Worm (Caenorhabditis elegans) whole organism, midembryonic: Measurements from ENCODE around the gene air-1.

Experiments
- T22C8.4 ChIP-seq: fragments of 200-800 bp; sonication (Bioruptor generic); IDR thresholded peaks from 2 replicates; pipeline ENCODE4 v1.3.6; 2022; ENCODE audit warnings: missing genetic modification characterization, missing compliant biosample characterization
- cog-1 ChIP-seq: sonication (generic microtip); optimal IDR thresholded peaks from 2 replicates; lab custom pipeline; 2016; ENCODE audit warnings: missing genetic modification characterization, missing compliant biosample characterization
- flt-1 ChIP-seq: fragments of 200-800 bp; sonication (Bioruptor generic); IDR thresholded peaks from 2 replicates; pipeline ENCODE4 v1.3.6; 2022; ENCODE audit warnings: missing genetic modification characterization, missing compliant biosample characterization
- klf-2 ChIP-seq: fragments of 200-800 bp; sonication (Bioruptor generic); conservative IDR thresholded peaks from 2 replicates; pipeline ENCODE4 v1.3.6; 2022; ENCODE audit warnings: missing genetic modification reagents, missing genetic modification characterization, missing compliant biosample characterization
- med-1 ChIP-seq: sonication (generic microtip); optimal IDR thresholded peaks from 2 replicates; lab custom pipeline; 2017; ENCODE audit warnings: missing genetic modification characterization, mild to moderate bottlenecking, missing compliant biosample characterization, antibody characterized with exemption, missing genetic modification reagents; ENCODE audit not compliant: insufficient read depth
- ref-1 ChIP-seq: fragments of 200-800 bp; sonication (Bioruptor generic); conservative IDR thresholded peaks from 2 replicates; pipeline ENCODE4 v1.3.6; 2022; ENCODE audit warnings: missing genetic modification reagents, missing genetic modification characterization, missing compliant biosample characterization
- tab-1 ChIP-seq: fragments of 200-800 bp; sonication (Bioruptor generic); IDR thresholded peaks from 2 replicates; pipeline ENCODE4 v1.3.6; 2022; ENCODE audit warnings: missing genetic modification characterization, missing compliant biosample characterization
- ztf-23 ChIP-seq: fragments of 200-800 bp; sonication (Bioruptor generic); IDR thresholded peaks from 2 replicates; pipeline ENCODE4 v1.3.6; 2022; ENCODE audit warnings: missing genetic modification reagents, missing genetic modification characterization, missing compliant biosample characterization
- ztf-29 ChIP-seq: fragments of 200-800 bp; sonication (Bioruptor generic); IDR thresholded peaks from 2 replicates; pipeline ENCODE4 v1.3.6; 2022; ENCODE audit warnings: missing genetic modification reagents, missing genetic modification characterization, missing compliant biosample characterization

Gene air-1

DNA sequence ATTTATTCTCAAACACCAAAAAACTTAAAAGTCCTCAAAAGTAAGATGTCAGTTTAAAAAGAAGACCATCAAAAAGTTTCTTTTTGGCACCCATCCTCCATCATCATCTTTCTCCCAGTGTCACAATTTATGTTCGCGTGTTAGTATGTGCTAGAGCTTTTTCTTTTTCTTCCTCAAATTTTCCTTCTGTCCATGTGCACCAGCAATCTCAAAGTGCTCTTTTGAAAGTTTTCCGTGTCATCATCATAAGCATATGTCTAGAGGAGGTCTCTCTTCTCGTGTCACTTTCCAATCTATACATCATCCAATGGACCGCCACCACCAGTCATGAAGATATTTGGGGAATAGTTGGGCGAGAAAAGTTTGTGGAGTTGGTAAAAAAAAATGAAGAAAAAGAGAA lies 29.8 kb downstream of the air-1 start:
- TF ChIP-seq ztf-29 (GFP tag; lab: Robert Waterston, UW) (no peak), tab-1 (GFP tag; lab: Robert Waterston, UW) (no peak), med-1 (no peak), klf-2 (GFP tag; lab: Robert Waterston, UW) (no peak)

DNA sequence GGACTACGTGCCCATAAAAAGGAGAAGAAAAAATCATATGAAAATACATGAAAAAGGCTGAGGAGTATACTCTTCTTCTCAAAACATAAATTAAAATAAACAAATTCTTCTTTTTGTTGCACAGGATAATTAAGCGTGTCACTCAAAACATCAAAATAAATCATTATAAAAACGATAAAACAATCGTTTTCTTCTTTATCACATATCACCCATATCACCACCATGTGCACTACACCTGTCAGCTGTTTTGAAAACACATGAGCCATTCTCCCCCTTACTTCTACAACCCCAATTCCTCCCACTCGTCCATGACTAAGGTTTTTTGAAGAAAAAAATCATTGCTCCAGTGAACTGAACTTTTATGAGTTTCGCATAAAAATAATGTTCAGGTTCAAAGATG lies 31.2 kb downstream of the air-1 start:
- TF ChIP-seq ztf-23 (GFP tag; lab: Robert Waterston, UW) (no peak), flt-1 (GFP tag; lab: Robert Waterston, UW) (no peak), ztf-29 (GFP tag; lab: Robert Waterston, UW) (no peak)

DNA sequence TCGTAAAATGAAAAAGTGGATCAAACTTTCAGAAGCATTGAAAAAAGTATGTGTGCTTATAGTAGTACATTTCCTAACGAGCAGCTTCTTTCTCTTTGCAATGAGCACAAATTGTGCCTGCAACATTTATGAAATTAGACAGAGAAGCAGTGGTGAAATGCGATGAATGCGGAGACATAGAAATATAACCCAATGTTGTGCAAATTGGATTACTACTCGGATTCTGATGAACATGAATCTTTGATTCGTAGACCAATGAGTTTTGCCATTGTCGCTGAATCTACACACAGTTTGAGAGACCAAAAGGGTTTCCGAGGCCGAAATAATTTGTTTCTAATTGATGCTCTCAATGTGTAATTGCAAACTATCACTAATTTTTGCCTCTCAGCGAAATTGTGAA lies 32.7 kb downstream of the air-1 start:
- TF ChIP-seq ztf-29 (GFP tag; lab: Robert Waterston, UW) = no peak

DNA sequence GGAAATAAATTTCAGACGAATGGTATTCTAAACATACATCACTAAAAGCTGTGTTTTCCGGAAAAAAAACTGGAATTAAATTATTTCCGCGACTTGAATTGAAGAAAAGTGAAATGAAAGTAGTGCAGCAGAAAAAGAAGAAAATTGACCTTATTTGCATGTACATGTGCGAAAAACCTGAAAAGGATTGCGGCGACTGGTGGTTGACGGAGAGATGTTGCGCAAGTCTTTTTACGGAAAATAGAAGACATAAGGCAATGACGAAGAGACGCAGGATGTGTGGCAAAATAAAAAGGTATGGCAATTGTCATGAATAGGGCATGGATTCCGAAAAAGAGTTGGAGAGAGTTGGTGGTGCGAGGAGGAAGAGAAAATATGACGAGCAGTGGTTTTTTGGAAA lies 33.7 kb downstream of the air-1 start:
- no peak for TF ChIP-seq klf-2 (GFP tag; lab: Robert Waterston, UW)
- no peak for TF ChIP-seq med-1
- TF ChIP-seq tab-1 (GFP tag; lab: Robert Waterston, UW) = no peak
- TF ChIP-seq ztf-29 (GFP tag; lab: Robert Waterston, UW) = no peak
- no peak for TF ChIP-seq T22C8.4 (GFP tag; lab: Robert Waterston, UW)
- no peak for TF ChIP-seq cog-1 (tag; lab: Kevin White, UChicago)
- TF ChIP-seq ztf-23 (GFP tag; lab: Robert Waterston, UW) = no peak
- no peak for TF ChIP-seq ref-1
- no peak for TF ChIP-seq flt-1 (GFP tag; lab: Robert Waterston, UW)

DNA sequence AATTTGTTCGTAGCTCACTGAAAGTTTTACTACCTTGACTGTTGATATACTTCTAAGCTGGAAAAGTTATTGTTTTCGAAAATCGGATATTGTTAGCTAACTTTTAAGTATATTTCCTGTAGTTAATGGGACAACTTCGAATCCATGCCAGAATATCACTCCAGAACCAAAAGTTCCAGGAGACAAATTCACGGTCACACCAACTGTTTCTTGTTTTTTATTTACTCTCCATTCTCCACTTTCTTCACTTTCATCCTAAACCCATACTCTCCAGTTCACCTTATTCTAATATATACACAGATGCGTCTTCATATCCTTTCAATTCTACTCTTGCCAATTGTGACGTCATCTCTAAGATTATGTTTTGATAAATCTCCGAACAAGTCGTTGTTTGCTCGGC lies 37.7 kb downstream of the air-1 start, which contains the start of gene C16D9.1:
Gene C16D9.1, plus strand, starts transcription at position 301 of the 400 bp plus-strand sequence.
- no peak for TF ChIP-seq T22C8.4 (GFP tag; lab: Robert Waterston, UW)
- no peak for TF ChIP-seq flt-1 (GFP tag; lab: Robert Waterston, UW)
- no peak for TF ChIP-seq ref-1
- no peak for TF ChIP-seq ztf-29 (GFP tag; lab: Robert Waterston, UW)
- no peak for TF ChIP-seq cog-1 (tag; lab: Kevin White, UChicago)
- no peak for TF ChIP-seq ztf-23 (GFP tag; lab: Robert Waterston, UW)
- TF ChIP-seq tab-1 (GFP tag; lab: Robert Waterston, UW) = no peak
- no peak for TF ChIP-seq med-1
- no peak for TF ChIP-seq klf-2 (GFP tag; lab: Robert Waterston, UW)

DNA sequence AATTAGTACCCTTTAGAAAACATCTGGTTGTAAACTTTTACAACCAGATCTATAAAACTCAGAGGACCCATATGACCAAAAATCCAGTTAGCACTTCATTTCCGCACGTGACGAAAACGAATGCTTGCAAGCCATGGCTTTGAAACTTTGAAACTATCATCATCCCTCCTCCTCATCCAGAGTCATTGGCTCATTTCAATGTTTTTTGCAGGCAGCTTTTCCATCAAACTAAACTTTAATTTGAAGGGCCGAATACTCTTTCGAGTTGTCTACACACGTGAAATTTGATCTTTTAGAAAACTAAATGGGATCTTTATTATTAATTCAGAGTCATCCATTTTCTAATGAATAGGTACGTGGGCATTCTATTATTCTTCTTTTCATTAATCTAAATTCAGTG lies 40.9 kb downstream of the air-1 start:
- no peak for TF ChIP-seq klf-2 (GFP tag; lab: Robert Waterston, UW)
- TF ChIP-seq tab-1 (GFP tag; lab: Robert Waterston, UW) = no peak
- no peak for TF ChIP-seq T22C8.4 (GFP tag; lab: Robert Waterston, UW)
- TF ChIP-seq ztf-23 (GFP tag; lab: Robert Waterston, UW) = no peak
- no peak for TF ChIP-seq cog-1 (tag; lab: Kevin White, UChicago)
- no peak for TF ChIP-seq ztf-29 (GFP tag; lab: Robert Waterston, UW)
- TF ChIP-seq flt-1 (GFP tag; lab: Robert Waterston, UW) = no peak
- no peak for TF ChIP-seq med-1
- TF ChIP-seq ref-1 = no peak

DNA sequence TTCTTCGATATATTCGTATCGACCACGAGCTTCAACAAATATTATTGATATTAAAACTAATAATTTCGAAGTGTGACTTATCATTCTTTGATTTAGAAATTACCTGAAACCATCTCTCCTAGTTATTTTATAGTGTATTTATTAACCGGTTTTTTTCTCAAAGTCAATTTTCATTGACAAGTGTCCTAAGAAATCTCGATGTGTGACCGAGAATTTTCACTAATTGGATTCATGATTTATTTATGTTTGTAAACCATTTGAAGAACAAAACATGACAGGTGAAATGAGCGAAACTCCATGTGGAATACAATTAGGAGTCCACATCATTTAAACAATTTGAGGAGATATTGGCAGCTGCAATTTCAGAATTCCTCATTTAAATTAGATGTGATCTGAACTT lies 42.2 kb downstream of the air-1 start, which contains the start of gene C16D9.8:
Gene C16D9.8, minus strand, starts transcription at position 101 of the 400 bp plus-strand sequence.
- TF ChIP-seq klf-2 (GFP tag; lab: Robert Waterston, UW) (no peak), ztf-23 (GFP tag; lab: Robert Waterston, UW) (no peak), cog-1 (tag; lab: Kevin White, UChicago) (no peak), ztf-29 (GFP tag; lab: Robert Waterston, UW) (no peak), T22C8.4 (GFP tag; lab: Robert Waterston, UW) (no peak), med-1 (no peak), tab-1 (GFP tag; lab: Robert Waterston, UW) (no peak), flt-1 (GFP tag; lab: Robert Waterston, UW) (no peak), ref-1 (no peak)

DNA sequence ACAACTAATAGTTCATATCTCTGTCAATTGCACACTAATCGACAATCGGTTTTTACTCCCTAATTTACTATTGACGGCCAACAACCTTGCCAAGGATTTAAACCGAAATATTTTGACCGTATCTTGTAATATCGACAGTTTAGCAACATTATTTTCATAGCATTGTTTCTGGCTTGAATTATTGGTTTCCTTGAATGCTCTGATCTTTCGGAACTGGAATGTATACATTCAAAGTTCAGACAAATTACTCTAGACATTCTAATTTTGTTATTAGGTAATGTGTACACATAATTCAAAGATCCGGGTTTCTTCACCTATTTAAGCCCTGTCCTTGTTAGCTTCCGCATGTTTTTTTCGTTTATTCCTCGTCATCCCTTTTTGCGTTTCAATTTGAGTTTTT lies 42.7 kb downstream of the air-1 start, which contains the start of gene C16D9.9:
Gene C16D9.9, plus strand, starts transcription at position 301 of the 400 bp plus-strand sequence.
- TF ChIP-seq ztf-29 (GFP tag; lab: Robert Waterston, UW) (no peak), tab-1 (GFP tag; lab: Robert Waterston, UW) (no peak), cog-1 (tag; lab: Kevin White, UChicago) (no peak), ref-1 (no peak), klf-2 (GFP tag; lab: Robert Waterston, UW) (no peak), ztf-23 (GFP tag; lab: Robert Waterston, UW) (no peak), med-1 (no peak), T22C8.4 (GFP tag; lab: Robert Waterston, UW) (no peak), flt-1 (GFP tag; lab: Robert Waterston, UW) (no peak)

DNA sequence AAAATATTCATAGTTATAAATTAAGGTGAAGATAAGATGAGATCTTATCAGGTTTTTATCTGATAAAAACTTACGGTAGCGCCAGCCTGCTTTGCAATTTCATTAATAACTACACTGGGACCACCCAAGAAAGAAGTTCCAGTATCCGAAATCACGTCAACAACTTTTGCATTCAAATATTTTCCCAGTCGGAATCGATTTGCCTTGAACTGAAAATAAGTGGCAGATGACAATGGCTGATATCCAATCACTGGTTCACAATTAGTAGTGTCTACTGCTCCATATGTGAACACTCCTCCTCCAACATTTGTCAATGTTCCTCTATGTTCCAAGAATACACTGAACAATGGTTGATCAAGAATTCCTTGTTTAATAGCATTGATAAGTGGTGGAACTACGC lies 44.9 kb downstream of the air-1 start, which contains the start of gene F21F8.5:
Gene F21F8.5, minus strand, starts transcription at position 101 of the 400 bp plus-strand sequence.
- TF ChIP-seq ztf-29 (GFP tag; lab: Robert Waterston, UW) (no peak), flt-1 (GFP tag; lab: Robert Waterston, UW) (no peak), ztf-23 (GFP tag; lab: Robert Waterston, UW) (no peak), tab-1 (GFP tag; lab: Robert Waterston, UW) (no peak), klf-2 (GFP tag; lab: Robert Waterston, UW) (no peak), T22C8.4 (GFP tag; lab: Robert Waterston, UW) (no peak), cog-1 (tag; lab: Kevin White, UChicago) (no peak), med-1 (no peak), ref-1 (no peak)

DNA sequence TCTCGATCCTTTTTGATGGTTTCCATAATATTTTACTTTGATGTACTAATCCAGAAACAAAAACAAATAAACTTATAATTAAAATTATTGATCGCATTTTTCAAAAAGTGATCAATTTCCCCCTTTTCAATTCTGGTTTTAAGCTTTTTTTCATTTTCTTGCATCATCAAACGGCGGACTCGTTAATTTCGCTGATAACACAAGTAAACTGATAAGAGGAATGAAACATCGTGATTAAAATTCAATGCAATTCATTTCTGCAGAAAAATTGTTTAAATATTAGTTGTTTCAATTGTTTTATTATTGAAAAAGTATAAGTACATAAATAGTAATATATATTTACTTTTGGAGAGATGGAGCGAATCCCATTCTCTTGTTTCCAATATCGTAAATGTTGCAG lies 46.0 kb downstream of the air-1 start:
- TF ChIP-seq cog-1 (tag; lab: Kevin White, UChicago) (no peak), med-1 (no peak)
